Fruit fly (Drosophila melanogaster): ENCODE measurements around the gene CG17776.

Gene CG17776

DNA sequence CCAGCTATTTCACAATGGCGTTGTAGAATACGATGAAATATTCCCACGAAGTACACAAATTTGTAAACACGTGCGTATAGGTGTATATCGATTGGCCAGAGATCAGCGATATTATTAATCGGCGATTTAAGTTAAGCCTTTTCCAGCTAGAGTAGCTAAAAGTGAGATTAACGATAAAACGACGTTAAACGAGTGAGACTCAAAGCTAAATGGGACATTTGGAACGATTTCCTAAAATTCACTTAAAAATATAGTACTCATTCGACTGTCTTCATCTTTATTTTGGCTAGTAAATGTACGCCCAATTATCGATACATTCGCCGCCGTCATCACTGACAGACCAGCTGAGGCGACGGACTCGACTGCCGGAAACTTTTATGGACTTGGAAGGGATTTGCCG, at the start of gene CG17776, which contains the start of gene Nmd3:
TSS of gene CG17776 (plus strand) at position 163 of the 400 bp plus-strand sequence.
TSS of gene Nmd3 (minus strand) at position 106 of the 400 bp plus-strand sequence.
- no peak for TF ChIP-seq CG34367 (tag; optimal IDR thresholded peaks at IDR 0.05)
- TF ChIP-seq CG15710 (tag; optimal IDR thresholded peaks at IDR 0.05), result no peak
- TF ChIP-seq CG8301 (tag; optimal IDR thresholded peaks at IDR 0.05), result no peak
- no peak for TF ChIP-seq CG8159 (tag; optimal IDR thresholded peaks at IDR 0.05)

- TF ChIP-seq CG8159 (tag; optimal IDR thresholded peaks at IDR 0.05), result peak; percentile 92
- peak; percentile 17 for TF ChIP-seq EcR (GFP tag; optimal IDR thresholded peaks at IDR 0.05)
- no peak; the same call in none of the 2 replicates for TF ChIP-seq CG12605 (GFP tag; IDR thresholded peaks at IDR 0.05)
- peak; percentile 83 for TF ChIP-seq CG34367 (tag; optimal IDR thresholded peaks at IDR 0.05)
- peak; percentile 78 for TF ChIP-seq CG32121 (GFP tag; IDR thresholded peaks at IDR 0.05)
- TF ChIP-seq Pif1B (GFP tag; optimal IDR thresholded peaks at IDR 0.05), result peak; percentile 79
- peak; percentile 89 for TF ChIP-seq CG17806 (tag; optimal IDR thresholded peaks at IDR 0.05)
- peak; percentile 84 for TF ChIP-seq Pif1A (GFP tag; optimal IDR thresholded peaks at IDR 0.05)
- TF ChIP-seq CG8301 (tag; optimal IDR thresholded peaks at IDR 0.05), result peak; percentile 85
- peak; percentile 76 for TF ChIP-seq gl (tag; optimal IDR thresholded peaks at IDR 0.05)
- TF ChIP-seq Snoo (tag; optimal IDR thresholded peaks at IDR 0.05), result peak; percentile 91
- no peak for TF ChIP-seq rn (GFP tag; IDR thresholded peaks at IDR 0.05)
- TF ChIP-seq CG4496 (GFP tag; IDR thresholded peaks at IDR 0.05), result peak; percentile 83
- peak; percentile 10 for TF ChIP-seq CG13204 (GFP tag; optimal IDR thresholded peaks at IDR 0.05)
- TF ChIP-seq CG14655 (GFP tag; optimal IDR thresholded peaks at IDR 0.05), result peak; percentile 80
- peak; percentile 73 for TF ChIP-seq D1 (tag; optimal IDR thresholded peaks at IDR 0.05)
- peak; percentile 46; the same call in 1 of the 3 replicates for TF ChIP-seq fd96Ca (GFP tag; IDR thresholded peaks at IDR 0.05)
- peak; percentile 88 for TF ChIP-seq CG15710 (tag; optimal IDR thresholded peaks at IDR 0.05)
- no peak for TF ChIP-seq CG10348 (GFP tag; IDR thresholded peaks at IDR 0.05)
- peak; percentile 84 for TF ChIP-seq CG9948 (tag; optimal IDR thresholded peaks at IDR 0.05)
- TF ChIP-seq Ets98B (GFP tag; IDR thresholded peaks at IDR 0.05), result peak; percentile 63
Observed at dm6 chrX:2134965-2135758, 49.4 kb upstream of the CG17776 start.

dm6 chrX:2135868-2136787, 48.4 kb upstream of the CG17776 start:
- TF ChIP-seq Snoo (tag; optimal IDR thresholded peaks at IDR 0.05), result no peak
- no peak for TF ChIP-seq CG13204 (GFP tag; optimal IDR thresholded peaks at IDR 0.05)
- TF ChIP-seq CG32121 (GFP tag; IDR thresholded peaks at IDR 0.05), result peak; percentile 7; the same call in 1 of the 2 replicates
- peak; percentile 7 for TF ChIP-seq CG8301 (tag; optimal IDR thresholded peaks at IDR 0.05)
- TF ChIP-seq CG15710 (tag; optimal IDR thresholded peaks at IDR 0.05), result no peak
- no peak for TF ChIP-seq CG9948 (tag; optimal IDR thresholded peaks at IDR 0.05)
- no peak for TF ChIP-seq Pif1B (GFP tag; optimal IDR thresholded peaks at IDR 0.05)
- TF ChIP-seq EcR (GFP tag; optimal IDR thresholded peaks at IDR 0.05), result no peak
- no peak for TF ChIP-seq gl (tag; optimal IDR thresholded peaks at IDR 0.05)
- no peak for TF ChIP-seq CG14655 (GFP tag; optimal IDR thresholded peaks at IDR 0.05)
- peak; percentile 43; the same call in 1 of the 2 replicates for TF ChIP-seq CG10348 (GFP tag; IDR thresholded peaks at IDR 0.05)
- TF ChIP-seq CG12605 (GFP tag; IDR thresholded peaks at IDR 0.05), result no peak
- TF ChIP-seq fd96Ca (GFP tag; IDR thresholded peaks at IDR 0.05), result peak; percentile 56
- peak; percentile 24; the same call in 1 of the 3 replicates for TF ChIP-seq CG4496 (GFP tag; IDR thresholded peaks at IDR 0.05)
- TF ChIP-seq Ets98B (GFP tag; IDR thresholded peaks at IDR 0.05), result no peak; the same call in 1 of the 2 replicates
- no peak for TF ChIP-seq CG34367 (tag; optimal IDR thresholded peaks at IDR 0.05)
- peak; percentile 22 for TF ChIP-seq D1 (tag; optimal IDR thresholded peaks at IDR 0.05)
- TF ChIP-seq Pif1A (GFP tag; optimal IDR thresholded peaks at IDR 0.05), result no peak
- TF ChIP-seq CG8159 (tag; optimal IDR thresholded peaks at IDR 0.05), result peak; percentile 22
- TF ChIP-seq CG17806 (tag; optimal IDR thresholded peaks at IDR 0.05), result no peak
- no peak for TF ChIP-seq rn (GFP tag; IDR thresholded peaks at IDR 0.05)

DNA sequence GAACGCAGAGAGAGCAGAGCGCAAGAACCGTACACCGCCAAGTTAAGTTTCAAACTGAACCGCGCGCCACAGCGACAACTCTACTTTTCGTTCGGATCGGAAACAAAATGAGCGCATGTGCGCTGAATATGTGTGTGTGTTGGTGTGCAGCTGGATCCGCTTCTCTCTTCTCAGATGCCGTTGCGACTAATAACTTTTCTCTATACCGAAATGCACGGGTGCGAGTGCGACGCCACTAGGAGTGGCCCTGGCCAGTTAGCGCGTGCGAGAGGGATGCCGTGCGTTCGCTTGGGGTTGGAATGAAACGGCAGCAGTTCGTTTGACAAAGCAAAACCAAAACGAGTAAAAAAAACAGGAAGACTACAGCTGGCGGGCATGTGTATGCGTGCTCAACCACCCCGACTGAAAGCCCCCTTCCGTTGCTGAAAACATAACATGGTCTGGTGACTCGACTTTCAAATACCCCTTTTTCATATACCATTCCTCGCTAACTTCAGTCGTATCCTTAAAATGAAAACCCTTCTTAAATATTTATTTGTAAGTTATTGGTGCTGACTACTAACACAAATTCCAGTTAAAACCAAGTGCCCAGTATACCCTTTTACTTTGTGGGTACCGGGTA, 47.6 kb upstream of the CG17776 start:
- TF ChIP-seq rn (GFP tag; IDR thresholded peaks at IDR 0.05), result peak; percentile 99
- TF ChIP-seq Pif1B (GFP tag; optimal IDR thresholded peaks at IDR 0.05), result peak; percentile 99
- TF ChIP-seq CG32121 (GFP tag; IDR thresholded peaks at IDR 0.05), result peak; percentile 100
- peak; percentile 99 for TF ChIP-seq CG10348 (GFP tag; IDR thresholded peaks at IDR 0.05)
- peak; percentile 100 for TF ChIP-seq CG9948 (tag; optimal IDR thresholded peaks at IDR 0.05)
- TF ChIP-seq CG15710 (tag; optimal IDR thresholded peaks at IDR 0.05), result peak; percentile 100
- peak; percentile 100 for TF ChIP-seq CG17806 (tag; optimal IDR thresholded peaks at IDR 0.05)
- peak; percentile 98 for TF ChIP-seq gl (tag; optimal IDR thresholded peaks at IDR 0.05)
- peak; percentile 99 for TF ChIP-seq CG12605 (GFP tag; IDR thresholded peaks at IDR 0.05)
- TF ChIP-seq Snoo (tag; optimal IDR thresholded peaks at IDR 0.05), result peak; percentile 99
- peak; percentile 98 for TF ChIP-seq CG13204 (GFP tag; optimal IDR thresholded peaks at IDR 0.05)
- peak; percentile 68 for TF ChIP-seq EcR (GFP tag; optimal IDR thresholded peaks at IDR 0.05)
- TF ChIP-seq CG14655 (GFP tag; optimal IDR thresholded peaks at IDR 0.05), result peak; percentile 100
- TF ChIP-seq CG8159 (tag; optimal IDR thresholded peaks at IDR 0.05), result peak; percentile 99
- TF ChIP-seq D1 (tag; optimal IDR thresholded peaks at IDR 0.05), result peak; percentile 93
- peak; percentile 100 for TF ChIP-seq Pif1A (GFP tag; optimal IDR thresholded peaks at IDR 0.05)
- peak; percentile 100 for TF ChIP-seq fd96Ca (GFP tag; IDR thresholded peaks at IDR 0.05)
- peak; percentile 100 for TF ChIP-seq Ets98B (GFP tag; IDR thresholded peaks at IDR 0.05)
- TF ChIP-seq CG8301 (tag; optimal IDR thresholded peaks at IDR 0.05), result peak; percentile 100
- peak; percentile 100 for TF ChIP-seq CG4496 (GFP tag; IDR thresholded peaks at IDR 0.05)
- peak; percentile 100 for TF ChIP-seq CG34367 (tag; optimal IDR thresholded peaks at IDR 0.05)

All from whole organism, pupa.